Worm (Caenorhabditis elegans) whole organism, late embryonic: ENCODE measurements around the gene crt-1.

Experiments used
- C38D4.7 ChIP-seq: fragments of 200-800 bp; sonication (Bioruptor generic); optimal IDR thresholded peaks from 2 replicates; lab custom pipeline; 2018; ENCODE audit warnings: mild to moderate bottlenecking, missing genetic modification characterization, moderate library complexity, missing compliant biosample characterization
- K02D7.2 ChIP-seq: sonication (generic microtip); optimal IDR thresholded peaks from 2 replicates; lab custom pipeline; 2017; ENCODE audit warnings: mild to moderate bottlenecking, missing genetic modification characterization, missing compliant biosample characterization
- T23F11.4 ChIP-seq: fragments of 200-800 bp; sonication (Bioruptor generic); optimal IDR thresholded peaks from 2 replicates; lab custom pipeline; 2018; ENCODE audit warnings: mild to moderate bottlenecking, missing genetic modification characterization, missing compliant biosample characterization
- Y22D7AL.16 ChIP-seq: sonication (generic microtip); optimal IDR thresholded peaks from 2 replicates; lab custom pipeline; 2016; ENCODE audit warnings: missing genetic modification characterization, missing compliant biosample characterization
- ahr-1 ChIP-seq: sonication (generic microtip); optimal IDR thresholded peaks from 2 replicates; lab custom pipeline; 2016; ENCODE audit warnings: missing genetic modification characterization, missing compliant biosample characterization
- ama-1 ChIP-seq: fragments of 150-350 bp; optimal IDR thresholded peaks from 2 replicates; lab custom pipeline; 2014
- ceh-14 ChIP-seq: sonication (generic microtip); optimal IDR thresholded peaks from 2 replicates; lab custom pipeline; 2016; ENCODE audit warnings: missing genotype, missing genetic modification characterization, missing compliant biosample characterization
- ceh-2 ChIP-seq: sonication (generic microtip); optimal IDR thresholded peaks from 2 replicates; lab custom pipeline; 2016; ENCODE audit warnings: missing genotype, missing genetic modification characterization, missing compliant biosample characterization
- ceh-22 ChIP-seq: sonication (generic microtip); optimal IDR thresholded peaks from 2 replicates; lab custom pipeline; 2017; ENCODE audit warnings: missing biosample characterization, missing genetic modification characterization
- ceh-30 ChIP-seq: fragments of 150-350 bp; optimal IDR thresholded peaks from 2 replicates; lab custom pipeline; 2014; ENCODE audit warnings: missing biosample characterization, missing genetic modification characterization
- ceh-31 ChIP-seq: sonication (generic microtip); optimal IDR thresholded peaks from 2 replicates; lab custom pipeline; 2016; ENCODE audit warnings: missing genetic modification characterization, missing compliant biosample characterization
- ceh-34 ChIP-seq: sonication (generic microtip); optimal IDR thresholded peaks from 2 replicates; lab custom pipeline; 2016; ENCODE audit warnings: mild to moderate bottlenecking, missing genetic modification characterization, missing compliant biosample characterization
- ceh-45 ChIP-seq: fragments of 200-800 bp; sonication (Bioruptor generic); IDR thresholded peaks from 2 replicates; pipeline ENCODE4 v1.3.6; 2022; ENCODE audit warnings: missing genetic modification reagents, missing genetic modification characterization, missing compliant biosample characterization
- ceh-9 ChIP-seq: sonication (generic microtip); optimal IDR thresholded peaks from 2 replicates; lab custom pipeline; 2016; ENCODE audit warnings: mild to moderate bottlenecking, missing genetic modification characterization, inconsistent platforms, missing compliant biosample characterization
- che-1 ChIP-seq: sonication (generic microtip); optimal IDR thresholded peaks from 2 replicates; lab custom pipeline; 2016; ENCODE audit warnings: mild to moderate bottlenecking, missing genetic modification characterization, missing compliant biosample characterization
- dmd-4 ChIP-seq: sonication (generic microtip); optimal IDR thresholded peaks from 2 replicates; lab custom pipeline; 2016; ENCODE audit warnings: borderline replicate concordance, missing genetic modification characterization, missing compliant biosample characterization
- dve-1 ChIP-seq: sonication (generic microtip); optimal IDR thresholded peaks from 2 replicates; lab custom pipeline; 2017; ENCODE audit warnings: antibody characterized with exemption, mild to moderate bottlenecking, missing genetic modification characterization, missing compliant biosample characterization
- elt-2 ChIP-seq: sonication (generic microtip); optimal IDR thresholded peaks from 2 replicates; lab custom pipeline; 2016; ENCODE audit warnings: missing genetic modification reagents, missing genetic modification characterization, missing compliant biosample characterization
- elt-4 ChIP-seq: sonication (generic microtip); optimal IDR thresholded peaks from 2 replicates; lab custom pipeline; 2016; ENCODE audit warnings: missing genetic modification characterization, missing compliant biosample characterization
- eyg-1 ChIP-seq: sonication (generic microtip); optimal IDR thresholded peaks from 2 replicates; lab custom pipeline; 2016; ENCODE audit warnings: missing genotype, missing genetic modification characterization, missing compliant biosample characterization
- fax-1 ChIP-seq: sonication (generic microtip); optimal IDR thresholded peaks from 2 replicates; lab custom pipeline; 2016; ENCODE audit warnings: missing genotype, missing genetic modification characterization, missing compliant biosample characterization
- fkh-10 ChIP-seq: fragments of 150-350 bp; optimal IDR thresholded peaks from 2 replicates; lab custom pipeline; 2014; ENCODE audit warnings: missing biosample characterization, missing genetic modification reagents, missing genetic modification characterization
- fkh-6 ChIP-seq: sonication (generic microtip); optimal IDR thresholded peaks from 2 replicates; lab custom pipeline; 2016; ENCODE audit warnings: missing genetic modification characterization, missing compliant biosample characterization
- gmeb-2 ChIP-seq: sonication (generic microtip); optimal IDR thresholded peaks from 2 replicates; lab custom pipeline; 2016; ENCODE audit warnings: missing genetic modification characterization, inconsistent platforms, missing compliant biosample characterization
- hlh-13 ChIP-seq: fragments of 200-800 bp; sonication (Bioruptor generic); optimal IDR thresholded peaks from 2 replicates; lab custom pipeline; 2018; ENCODE audit warnings: mild to moderate bottlenecking, missing genetic modification characterization, missing compliant biosample characterization
- hlh-15 ChIP-seq: sonication (generic microtip); optimal IDR thresholded peaks from 2 replicates; lab custom pipeline; 2016; ENCODE audit warnings: missing genetic modification characterization, missing compliant biosample characterization
- hlh-30 ChIP-seq: sonication (generic microtip); optimal IDR thresholded peaks from 2 replicates; lab custom pipeline; 2017; ENCODE audit warnings: antibody characterized with exemption, missing genetic modification characterization, missing compliant biosample characterization; ENCODE audit not compliant: insufficient read depth
- hlh-6 ChIP-seq: sonication (generic microtip); optimal IDR thresholded peaks from 2 replicates; lab custom pipeline; 2016; ENCODE audit warnings: missing genotype, missing genetic modification characterization, missing compliant biosample characterization
- hlh-8 ChIP-seq: sonication (generic microtip); optimal IDR thresholded peaks from 2 replicates; lab custom pipeline; 2016; ENCODE audit warnings: missing genotype, missing genetic modification characterization, missing compliant biosample characterization
- lin-11 ChIP-seq: fragments of 200-800 bp; sonication (Bioruptor generic); optimal IDR thresholded peaks from 2 replicates; lab custom pipeline; 2018; ENCODE audit warnings: mild to moderate bottlenecking, missing genetic modification characterization, missing compliant biosample characterization
- madf-2 ChIP-seq: sonication (generic microtip); optimal IDR thresholded peaks from 2 replicates; lab custom pipeline; 2017; ENCODE audit warnings: missing genetic modification characterization, missing compliant biosample characterization
- mec-3 ChIP-seq: sonication (generic microtip); optimal IDR thresholded peaks from 2 replicates; lab custom pipeline; 2016; ENCODE audit warnings: borderline replicate concordance, missing genetic modification characterization, missing compliant biosample characterization
- nfya-1 ChIP-seq: sonication (generic microtip); optimal IDR thresholded peaks from 2 replicates; lab custom pipeline; 2017; ENCODE audit warnings: missing genetic modification characterization, mild to moderate bottlenecking, missing compliant biosample characterization, antibody characterized with exemption, moderate library complexity
- nhr-11 ChIP-seq: fragments of 150-350 bp; optimal IDR thresholded peaks from 2 replicates; lab custom pipeline; 2014; ENCODE audit warnings: missing biosample characterization, missing genetic modification characterization
- nhr-232 ChIP-seq: sonication (generic microtip); optimal IDR thresholded peaks from 2 replicates; lab custom pipeline; 2016; ENCODE audit warnings: missing genetic modification characterization, missing compliant biosample characterization
- npax-4 ChIP-seq: sonication (generic microtip); optimal IDR thresholded peaks from 2 replicates; lab custom pipeline; 2016; ENCODE audit warnings: missing genetic modification characterization, missing compliant biosample characterization
- pat-9 ChIP-seq: fragments of 200-800 bp; sonication (Bioruptor generic); optimal IDR thresholded peaks from 2 replicates; lab custom pipeline; 2018; ENCODE audit warnings: mild to moderate bottlenecking, missing genetic modification characterization, moderate library complexity, missing compliant biosample characterization
- pax-1 ChIP-seq: fragments of 150-350 bp; optimal IDR thresholded peaks from 2 replicates; lab custom pipeline; 2014; ENCODE audit warnings: missing biosample characterization, missing genetic modification characterization
- pha-4 ChIP-seq: fragments of 150-350 bp; optimal IDR thresholded peaks from 2 replicates; lab custom pipeline; 2018; ENCODE audit warnings: missing biosample characterization, missing genetic modification reagents, missing genetic modification characterization
- pqm-1 ChIP-seq: sonication (generic microtip); optimal IDR thresholded peaks from 2 replicates; lab custom pipeline; 2016; ENCODE audit warnings: missing genetic modification characterization, missing compliant biosample characterization
- pros-1 ChIP-seq: fragments of 150-350 bp; optimal IDR thresholded peaks from 2 replicates; lab custom pipeline; 2014; ENCODE audit warnings: missing biosample characterization, missing genetic modification reagents, missing genetic modification characterization
- ref-2 ChIP-seq: sonication (generic microtip); optimal IDR thresholded peaks from 2 replicates; lab custom pipeline; 2016; ENCODE audit warnings: missing genetic modification characterization, missing compliant biosample characterization
- rnt-1 ChIP-seq: sonication (generic microtip); optimal IDR thresholded peaks from 2 replicates; lab custom pipeline; 2016; ENCODE audit warnings: missing genetic modification characterization, missing compliant biosample characterization
- sdc-2 ChIP-seq: sonication (generic microtip); optimal IDR thresholded peaks from 2 replicates; lab custom pipeline; 2016; ENCODE audit warnings: missing genotype, missing genetic modification characterization, missing compliant biosample characterization
- sox-2 ChIP-seq: fragments of 200-800 bp; sonication (Bioruptor generic); IDR thresholded peaks from 2 replicates; pipeline ENCODE4 v1.3.6; 2022; ENCODE audit warnings: missing genetic modification reagents, missing genetic modification characterization, missing compliant biosample characterization
- sox-4 ChIP-seq: sonication (generic microtip); optimal IDR thresholded peaks from 2 replicates; lab custom pipeline; 2017; ENCODE audit warnings: mild to moderate bottlenecking, missing genetic modification characterization, inconsistent platforms, missing compliant biosample characterization
- ttx-3 ChIP-seq: sonication (generic microtip); optimal IDR thresholded peaks from 2 replicates; lab custom pipeline; 2016; ENCODE audit warnings: missing genetic modification reagents, missing genetic modification characterization, missing compliant biosample characterization
- unc-3 ChIP-seq, 2 experiments: fragments of 200-800 bp in 1 of 2; sonication (Bioruptor generic) in 1 of 2; sonication (generic microtip) in 1 of 2; conservative IDR thresholded peaks in 1 of 2; optimal IDR thresholded peaks in 1 of 2; 2 replicates each; pipeline versions ENCODE4 v1.3.6 to Lab custom; 2016 to 2022; ENCODE audit warnings: missing compliant biosample characterization in 2 of 2, missing genetic modification characterization in 2 of 2, missing genetic modification reagents in 1 of 2
- unc-86 ChIP-seq: sonication (generic microtip); optimal IDR thresholded peaks from 2 replicates; lab custom pipeline; 2016; ENCODE audit warnings: missing genetic modification characterization, missing compliant biosample characterization
- zip-5 ChIP-seq: sonication (generic microtip); optimal IDR thresholded peaks from 2 replicates; lab custom pipeline; 2016; ENCODE audit warnings: missing genetic modification characterization, missing compliant biosample characterization

Gene crt-1

ce11 chrV:6055289-6055688 lies 45.1 kb downstream of the crt-1 start, which contains the start of gene srd-20:
Gene srd-20 (plus strand): TSS chrV:6055589.
- no peak for TF ChIP-seq elt-2
- TF ChIP-seq C38D4.7 (GFP tag; lab: Kevin White, UChicago) = no peak
- no peak for TF ChIP-seq zip-5 (tag; lab: Kevin White, UChicago)
- TF ChIP-seq ceh-2 (tag; lab: Kevin White, UChicago) = no peak
- no peak for TF ChIP-seq sdc-2
- TF ChIP-seq pat-9 (tag; lab: Kevin White, UChicago) = no peak
- TF ChIP-seq T23F11.4 = no peak
- TF ChIP-seq elt-4 = no peak
- no peak for TF ChIP-seq eyg-1 (tag; lab: Kevin White, UChicago)
- TF ChIP-seq nfya-1 (tag; lab: Kevin White, UChicago) = no peak
- no peak for TF ChIP-seq ahr-1 (tag; lab: Kevin White, UChicago)
- TF ChIP-seq hlh-6 (tag; lab: Kevin White, UChicago) = no peak

DNA sequence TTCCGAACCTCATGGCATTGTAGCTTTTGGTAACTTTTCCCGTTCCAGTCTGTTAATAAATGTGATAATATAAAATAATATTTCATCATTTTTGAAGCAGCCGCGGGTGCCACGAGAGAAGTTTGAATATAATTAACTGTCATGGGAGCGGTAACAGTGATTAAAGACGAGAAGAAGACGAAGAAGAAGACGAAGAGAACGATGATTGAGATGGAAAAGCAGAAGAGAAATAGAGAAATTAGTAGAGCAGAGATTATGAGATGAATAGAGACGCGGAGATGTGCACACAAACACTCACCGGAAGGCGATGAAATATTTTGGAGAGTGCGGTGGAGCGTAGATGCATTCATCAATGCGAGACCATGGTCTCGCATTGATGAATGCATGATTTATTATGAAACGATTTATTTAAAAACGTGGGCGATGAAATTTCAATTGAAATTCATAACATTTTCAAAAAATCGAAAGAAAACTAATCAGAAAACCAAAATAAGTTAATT lies 47.1 kb downstream of the crt-1 start, which contains the start of gene seip-1:
seip-1 (minus strand) TSS at position 51 of the 500 bp plus-strand sequence.
- peak; percentile 27 for TF ChIP-seq madf-2 (tag; lab: Kevin White, UChicago)
- no peak for TF ChIP-seq ama-1 (lab: Kevin White, UChicago)
- no peak for TF ChIP-seq gmeb-2 (tag; lab: Kevin White, UChicago)
- TF ChIP-seq ceh-31 (tag; lab: Kevin White, UChicago) = peak; percentile 87
- no peak for TF ChIP-seq eyg-1 (tag; lab: Kevin White, UChicago)
- TF ChIP-seq ceh-22 (tag; lab: Kevin White, UChicago) = no peak
- no peak for TF ChIP-seq hlh-13 (GFP tag; lab: Kevin White, UChicago)
- peak; percentile 79 for TF ChIP-seq ceh-14 (tag; lab: Kevin White, UChicago)
- peak; percentile 77 for TF ChIP-seq pax-1 (tag; lab: Kevin White, UChicago)
- no peak for TF ChIP-seq ceh-9
- TF ChIP-seq ceh-30 (tag; lab: Kevin White, UChicago) = peak; percentile 42
- peak; percentile 63 for TF ChIP-seq hlh-30 (tag; lab: Kevin White, UChicago)
- no peak for TF ChIP-seq pha-4
- no peak for TF ChIP-seq hlh-8 (tag; lab: Kevin White, UChicago)
- peak; percentile 67 for TF ChIP-seq dve-1 (tag; lab: Kevin White, UChicago)
- no peak for TF ChIP-seq fkh-10 (GFP tag; lab: Kevin White, UChicago)
- no peak for TF ChIP-seq fax-1 (tag; lab: Kevin White, UChicago)
- TF ChIP-seq C38D4.7 (GFP tag; lab: Kevin White, UChicago) = no peak
- no peak for TF ChIP-seq mec-3 (tag; lab: Kevin White, UChicago)
- no peak for TF ChIP-seq pqm-1
- TF ChIP-seq ref-2 (tag; lab: Kevin White, UChicago) = peak; percentile 46
- no peak for TF ChIP-seq nhr-11
- TF ChIP-seq nfya-1 (tag; lab: Kevin White, UChicago) = peak; percentile 88
- no peak for TF ChIP-seq sox-4
- TF ChIP-seq npax-4 (tag; lab: Kevin White, UChicago) = no peak
- TF ChIP-seq elt-2 = peak; percentile 39
- peak; percentile 28 for TF ChIP-seq ceh-2 (tag; lab: Kevin White, UChicago)
- no peak for TF ChIP-seq ahr-1 (tag; lab: Kevin White, UChicago)
- TF ChIP-seq sox-2 = peak; percentile 40; the same call in 1 of the 2 replicates
- no peak for TF ChIP-seq unc-3 (GFP tag; conservative IDR thresholded peaks at IDR 0.05; lab: Robert Waterston, UW)
- no peak for TF ChIP-seq unc-3 (tag; optimal IDR thresholded peaks at IDR 0.05; lab: Kevin White, UChicago)
- TF ChIP-seq nhr-232 (tag; lab: Kevin White, UChicago) = no peak
- TF ChIP-seq unc-86 (tag; lab: Kevin White, UChicago) = no peak
- peak; percentile 38 for TF ChIP-seq rnt-1
- no peak for TF ChIP-seq zip-5 (tag; lab: Kevin White, UChicago)
- TF ChIP-seq dmd-4 (tag; lab: Kevin White, UChicago) = no peak
- TF ChIP-seq ceh-34 = peak; percentile 70
- no peak for TF ChIP-seq hlh-15 (tag; lab: Kevin White, UChicago)
- no peak for TF ChIP-seq Y22D7AL.16 (tag; lab: Kevin White, UChicago)
- TF ChIP-seq ttx-3 (tag; lab: Kevin White, UChicago) = no peak
- TF ChIP-seq ceh-45 (GFP tag; lab: Robert Waterston, UW) = no peak
- peak; percentile 46 for TF ChIP-seq pros-1 (tag; lab: Kevin White, UChicago)
- no peak for TF ChIP-seq lin-11
- TF ChIP-seq che-1 (tag; lab: Kevin White, UChicago) = no peak
- TF ChIP-seq fkh-6 (tag; lab: Kevin White, UChicago) = no peak
- TF ChIP-seq K02D7.2 (tag; lab: Kevin White, UChicago) = no peak
